Fruit fly (Drosophila melanogaster): ENCODE measurements around the gene CG10405.

- TF ChIP-seq Snoo (tag; optimal IDR thresholded peaks at IDR 0.05) (no peak), CG4496 (GFP tag; IDR thresholded peaks at IDR 0.05) (peak; percentile 22; the same call in 1 of the 3 replicates), CG8159 (tag; optimal IDR thresholded peaks at IDR 0.05) (no peak), CG34367 (tag; optimal IDR thresholded peaks at IDR 0.05) (no peak), CG8301 (tag; optimal IDR thresholded peaks at IDR 0.05) (no peak), CG10348 (GFP tag; IDR thresholded peaks at IDR 0.05) (no peak), CG32121 (GFP tag; IDR thresholded peaks at IDR 0.05) (no peak), EcR (GFP tag; optimal IDR thresholded peaks at IDR 0.05) (peak; percentile 32)
Observed at dm6 chr3R:16452954-16453587, 1.2 kb upstream of the CG10405 start.
